Fruit fly (Drosophila melanogaster) whole organism, adult: Measurements from ENCODE around the gene Mtr3.

ENCODE experiments used
- CG12768 ChIP-seq: fragments of 200-800 bp; sonication (Bioruptor generic); optimal IDR thresholded peaks from 2 replicates; lab custom pipeline; 2017; ENCODE audit warnings: missing biosample characterization, missing genetic modification characterization, mild to moderate bottlenecking, moderate library complexity, missing genetic modification reagents
- CG33017 ChIP-seq: fragments of 200-800 bp; sonication (Bioruptor generic); optimal IDR thresholded peaks from 2 replicates; lab custom pipeline; 2018; ENCODE audit warnings: missing biosample characterization, mild to moderate bottlenecking, missing genetic modification characterization, moderate library complexity
- CG7045 ChIP-seq: fragments of 200-800 bp; sonication (Bioruptor generic); optimal IDR thresholded peaks from 2 replicates; lab custom pipeline; 2017; ENCODE audit warnings: missing biosample characterization, mild to moderate bottlenecking, missing genetic modification characterization
- CG7101 ChIP-seq: fragments of 200-800 bp; sonication (Bioruptor generic); optimal IDR thresholded peaks from 2 replicates; lab custom pipeline; 2018; ENCODE audit warnings: missing biosample characterization, mild to moderate bottlenecking, missing genetic modification characterization, moderate library complexity
- Clk ChIP-seq: fragments of 200-800 bp; sonication (Bioruptor generic); optimal IDR thresholded peaks from 2 replicates; lab custom pipeline; 2017; ENCODE audit warnings: missing biosample characterization, missing genetic modification characterization
- Hr96 ChIP-seq: fragments of 200-800 bp; sonication (Bioruptor generic); optimal IDR thresholded peaks from 2 replicates; lab custom pipeline; 2016; ENCODE audit warnings: missing biosample characterization, missing genetic modification characterization
- bab1 ChIP-seq: fragments of 200-800 bp; sonication (Bioruptor generic); optimal IDR thresholded peaks from 3 replicates; lab custom pipeline; 2019; ENCODE audit warnings: missing biosample characterization, mild to moderate bottlenecking, missing genetic modification characterization, moderate library complexity
- cnc ChIP-seq, 2 experiments: fragments of >200 bp; optimal IDR thresholded peaks; 2 replicates each; lab custom pipeline; 2017
- ovo ChIP-seq: fragments of 200-800 bp; sonication (Bioruptor generic); optimal IDR thresholded peaks from 2 replicates; lab custom pipeline; 2016; ENCODE audit warnings: missing biosample characterization, missing genetic modification characterization
- pad ChIP-seq: fragments of 200-800 bp; sonication (Bioruptor generic); optimal IDR thresholded peaks from 3 replicates; lab custom pipeline; 2017; ENCODE audit warnings: missing biosample characterization, missing genetic modification characterization, mild to moderate bottlenecking, moderate library complexity, missing genetic modification reagents
- tj ChIP-seq: fragments of 200-800 bp; sonication (Bioruptor generic); optimal IDR thresholded peaks from 3 replicates; lab custom pipeline; 2017; ENCODE audit warnings: missing biosample characterization, mild to moderate bottlenecking, missing genetic modification characterization, moderate library complexity

- TF ChIP-seq CG12768 (GFP tag; lab: Kevin White, UChicago) (no peak), Hr96 (GFP tag; lab: Kevin White, UChicago) (no peak), Clk (GFP tag; lab: Kevin White, UChicago) (no peak), CG7045 (no peak), CG7101 (tag; lab: Kevin White, UChicago) (no peak), ovo (GFP tag; lab: Kevin White, UChicago) (no peak), cnc (optimal IDR thresholded peaks at IDR 0.05; lab: Kevin White, UChicago) (no peak), tj (GFP tag; lab: Kevin White, UChicago) (no peak), pad (no peak), CG33017 (tag; lab: Kevin White, UChicago) (no peak), bab1 (GFP tag; lab: Kevin White, UChicago) (no peak)
Measured at dm6 chr3L:19898547-19899282, 14.8 kb downstream of the Mtr3 start.
